Fruit fly (Drosophila melanogaster): ENCODE results near the gene CG3061.

CG3061 gene

dm6 chr3R:14056320-14057053 lies 24.3 kb downstream of the CG3061 start, which contains the start of gene foxo (continued):
- TF ChIP-seq CG9876 (GFP tag; optimal IDR thresholded peaks at IDR 0.05) (no peak), CG14965 (GFP tag; optimal IDR thresholded peaks at IDR 0.05; ENCODE audit: borderline replicate concordance) (no peak), kni (GFP tag; optimal IDR thresholded peaks at IDR 0.05) (no peak), CG11398 (GFP tag; optimal IDR thresholded peaks at IDR 0.05) (no peak), CG10462 (GFP tag; optimal IDR thresholded peaks at IDR 0.05) (peak; percentile 46), CG6272 (GFP tag; IDR thresholded peaks at IDR 0.05) (no peak), CG11695 (GFP tag; IDR thresholded peaks at IDR 0.05) (peak; percentile 75), CG1602 (GFP tag; optimal IDR thresholded peaks at IDR 0.05) (peak; percentile 65), hkb (optimal IDR thresholded peaks at IDR 0.05) (no peak), hkb (GFP tag; IDR thresholded peaks at IDR 0.05) (peak; percentile 44; the same call in 1 of the 2 replicates), CG12659 (GFP tag; optimal IDR thresholded peaks at IDR 0.05) (peak; percentile 96), CG14667 (GFP tag; IDR thresholded peaks at IDR 0.05) (no peak), CG2129 (GFP tag; IDR thresholded peaks at IDR 0.05; ENCODE audit: partially characterized antibody) (no peak), bab2 (GFP tag; optimal IDR thresholded peaks at IDR 0.05) (peak; percentile 52), mld (GFP tag; IDR thresholded peaks at IDR 0.05; ENCODE audit: partially characterized antibody) (no peak), sima (GFP tag; optimal IDR thresholded peaks at IDR 0.05) (no peak), prd (optimal IDR thresholded peaks at IDR 0.05) (no peak), prd (GFP tag; IDR thresholded peaks at IDR 0.05) (peak; percentile 61), Deaf1 (tag; optimal IDR thresholded peaks at IDR 0.05) (peak; percentile 97), CG9817 (tag; optimal IDR thresholded peaks at IDR 0.05) (peak; percentile 75), pho (GFP tag; optimal IDR thresholded peaks at IDR 0.05) (no peak), nmo (GFP tag; optimal IDR thresholded peaks at IDR 0.05) (peak; percentile 93), yki (optimal IDR thresholded peaks at IDR 0.05) (no peak), Vsx1 (GFP tag; optimal IDR thresholded peaks at IDR 0.05) (peak; percentile 73), CG1603 (tag; optimal IDR thresholded peaks at IDR 0.05) (peak; percentile 25), Hmr (GFP tag; optimal IDR thresholded peaks at IDR 0.05) (peak; percentile 90), aop (GFP tag; IDR thresholded peaks at IDR 0.05) (no peak), CG11696 (GFP tag; IDR thresholded peaks at IDR 0.05) (peak; percentile 97), trem (tag; optimal IDR thresholded peaks at IDR 0.05) (peak; percentile 60), CG5245 (GFP tag; optimal IDR thresholded peaks at IDR 0.05) (no peak), CG11504 (tag; optimal IDR thresholded peaks at IDR 0.05) (peak; percentile 92), NfI (GFP tag; optimal IDR thresholded peaks at IDR 0.05) (peak; percentile 66), CG18011 (GFP tag; optimal IDR thresholded peaks at IDR 0.05) (peak; percentile 56), CG10321 (GFP tag; IDR thresholded peaks at IDR 0.05) (no peak), gro (GFP tag; optimal IDR thresholded peaks at IDR 0.05) (peak; percentile 58), Hand (GFP tag; optimal IDR thresholded peaks at IDR 0.05) (peak; percentile 89), CG4854 (GFP tag; optimal IDR thresholded peaks at IDR 0.05) (no peak), slou (GFP tag; optimal IDR thresholded peaks at IDR 0.05) (peak; percentile 7), Jarid2 (GFP tag; optimal IDR thresholded peaks at IDR 0.05) (peak; percentile 89), CG8359 (GFP tag; optimal IDR thresholded peaks at IDR 0.05; ENCODE audit: borderline replicate concordance) (peak; percentile 53), fd102C (GFP tag; optimal IDR thresholded peaks at IDR 0.05) (no peak), CG3163 (GFP tag; optimal IDR thresholded peaks at IDR 0.05) (peak; percentile 83), p53 (GFP tag; optimal IDR thresholded peaks at IDR 0.05) (no peak), fu2 (GFP tag; optimal IDR thresholded peaks at IDR 0.05) (peak; percentile 44), CG10209 (GFP tag; optimal IDR thresholded peaks at IDR 0.05) (peak; percentile 89), CG9932 (GFP tag; IDR thresholded peaks at IDR 0.05) (peak; percentile 66), ci (GFP tag; IDR thresholded peaks at IDR 0.05) (peak; percentile 77), CG3407 (GFP tag; optimal IDR thresholded peaks at IDR 0.05) (peak; percentile 60), fd3F (GFP tag; optimal IDR thresholded peaks at IDR 0.05) (peak; percentile 77), CG7745 (tag; optimal IDR thresholded peaks at IDR 0.05) (no peak)
